Fruit fly (Drosophila melanogaster): ENCODE results near the gene CG14422.

DNA sequence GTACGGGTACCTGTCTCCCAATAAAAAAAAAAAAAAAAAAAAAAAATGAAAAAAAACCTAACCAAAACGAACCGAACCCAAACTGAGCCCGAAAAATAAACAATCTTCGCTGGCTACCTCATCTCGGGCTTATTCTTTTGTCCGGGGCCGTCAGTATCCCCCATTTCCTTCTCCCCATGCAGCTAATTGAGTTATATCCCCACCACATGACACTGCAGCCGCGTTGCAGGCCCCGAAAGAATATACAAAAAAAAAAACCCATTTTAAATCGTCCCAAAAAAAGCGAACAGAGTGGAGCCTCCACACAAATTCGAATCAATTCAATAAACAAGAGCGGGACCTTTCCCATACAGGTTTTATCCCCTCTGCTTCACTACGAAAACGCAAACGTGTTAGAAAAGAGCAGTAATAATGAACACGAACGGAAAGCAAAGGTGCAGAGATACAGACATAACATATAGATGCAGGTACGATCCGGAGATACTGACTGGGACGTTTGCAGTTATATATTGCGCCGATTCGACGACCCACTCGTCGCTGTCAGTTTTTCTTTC, 21.6 kb downstream of the CG14422 start:
- TF ChIP-seq topi (GFP tag; optimal IDR thresholded peaks at IDR 0.05), result no peak
- no peak for TF ChIP-seq fd85E (GFP tag; optimal IDR thresholded peaks at IDR 0.05)
- TF ChIP-seq CG4318 (GFP tag; optimal IDR thresholded peaks at IDR 0.05), result no peak
- TF ChIP-seq lz (GFP tag; optimal IDR thresholded peaks at IDR 0.05), result no peak
- no peak for TF ChIP-seq CG8119 (GFP tag; IDR thresholded peaks at IDR 0.05)
- TF ChIP-seq achi (GFP tag; optimal IDR thresholded peaks at IDR 0.05), result no peak
- TF ChIP-seq CG34406 (GFP tag; optimal IDR thresholded peaks at IDR 0.05), result no peak
- TF ChIP-seq CG8319 (GFP tag; optimal IDR thresholded peaks at IDR 0.05), result no peak
- no peak for TF ChIP-seq CG6808 (GFP tag; optimal IDR thresholded peaks at IDR 0.05)
- TF ChIP-seq Blimp-1 (GFP tag; optimal IDR thresholded peaks at IDR 0.05), result no peak
- no peak for TF ChIP-seq Gug (GFP tag; IDR thresholded peaks at IDR 0.05)
- peak; percentile 7 for TF ChIP-seq Sox102F (GFP tag; optimal IDR thresholded peaks at IDR 0.05)
- TF ChIP-seq svp (GFP tag), result peak; percentile 4
- no peak for TF ChIP-seq CG11762 (GFP tag; optimal IDR thresholded peaks at IDR 0.05; ENCODE audit: insufficient read depth)
